Worm (Caenorhabditis elegans): ENCODE data around the gene F49F1.12.

ce11 chrIV:4147891-4148290 lies 5.0 kb upstream of the F49F1.12 start:
- TF ChIP-seq nfya-1 (tag; optimal IDR thresholded peaks at IDR 0.05; ENCODE audit: borderline replicate concordance, insufficient read depth) (no peak), dox-1 (GFP tag; IDR thresholded peaks at IDR 0.05) (no peak), F55B11.4 (tag; optimal IDR thresholded peaks at IDR 0.05; ENCODE audit: borderline replicate concordance, insufficient read depth) (no peak), xnd-1 (tag; optimal IDR thresholded peaks at IDR 0.05) (no peak), rec-8 (tag; optimal IDR thresholded peaks at IDR 0.05) (no peak), mxl-1 (tag; optimal IDR thresholded peaks at IDR 0.05) (no peak), hrde-1 (tag; optimal IDR thresholded peaks at IDR 0.05; ENCODE audit: borderline replicate concordance) (no peak), egl-44 (GFP tag; IDR thresholded peaks at IDR 0.05) (no peak), ztf-26 (tag; optimal IDR thresholded peaks at IDR 0.05) (no peak)

Measured in whole organism, young adult.